Worm (Caenorhabditis elegans) whole organism, young adult: ENCODE results near the gene ZK1055.6.

Experiments
- B0035.1 ChIP-seq: sonication (generic microtip); optimal IDR thresholded peaks from 2 replicates; lab custom pipeline; 2016; ENCODE audit warnings: missing genetic modification characterization, mild to moderate bottlenecking, missing compliant biosample characterization, missing genotype, missing genetic modification reagents
- F22D6.2 ChIP-seq: sonication (generic microtip); optimal IDR thresholded peaks from 2 replicates; lab custom pipeline; 2016; ENCODE audit warnings: mild to moderate bottlenecking, missing genetic modification characterization, missing compliant biosample characterization
- F23B12.7 ChIP-seq: sonication (generic microtip); optimal IDR thresholded peaks from 2 replicates; lab custom pipeline; 2017; ENCODE audit warnings: missing genetic modification characterization, mild to moderate bottlenecking, missing compliant biosample characterization, antibody characterized with exemption, moderate library complexity; ENCODE audit not compliant: insufficient read depth
- F52B5.7 ChIP-seq: sonication (generic microtip); optimal IDR thresholded peaks from 2 replicates; lab custom pipeline; 2016; ENCODE audit warnings: mild to moderate bottlenecking, missing genetic modification characterization, missing compliant biosample characterization
- F57A8.1 ChIP-seq: fragments of 200-800 bp; sonication (Bioruptor generic); optimal IDR thresholded peaks from 2 replicates; lab custom pipeline; 2018; ENCODE audit warnings: mild to moderate bottlenecking, missing genetic modification characterization, moderate library complexity, missing compliant biosample characterization
- Y67H2A.10 ChIP-seq: fragments of 200-800 bp; sonication (Bioruptor generic); conservative IDR thresholded peaks from 2 replicates; pipeline ENCODE4 v1.3.6; 2022; ENCODE audit warnings: missing genetic modification reagents, missing genetic modification characterization, missing compliant biosample characterization
- Y95B8A.8 ChIP-seq: fragments of 200-800 bp; sonication (Bioruptor generic); IDR thresholded peaks from 2 replicates; pipeline ENCODE4 v1.3.6; 2022; ENCODE audit warnings: missing genetic modification reagents, missing genetic modification characterization, missing compliant biosample characterization
- akir-1 ChIP-seq: fragments of 200-800 bp; sonication (Bioruptor generic); optimal IDR thresholded peaks from 2 replicates; lab custom pipeline; 2018; ENCODE audit warnings: mild to moderate bottlenecking, missing genetic modification characterization, moderate library complexity, missing compliant biosample characterization
- ama-1 ChIP-seq, 3 experiments: fragments of 150-350 bp in 1 of 3; sonication (generic microtip) in 2 of 3; optimal IDR thresholded peaks; 2 replicates each; lab custom pipeline; 2014 to 2018; ENCODE audit warnings: missing biosample characterization in 2 of 3, missing genetic modification characterization in 2 of 3, missing genetic modification reagents in 2 of 3
- aptf-3 ChIP-seq: fragments of 200-800 bp; sonication (Bioruptor generic); IDR thresholded peaks from 2 replicates; pipeline ENCODE4 v1.3.6; 2022; ENCODE audit warnings: missing genetic modification characterization, missing compliant biosample characterization
- atf-7 ChIP-seq: sonication (generic microtip); optimal IDR thresholded peaks from 2 replicates; lab custom pipeline; 2017; ENCODE audit warnings: mild to moderate bottlenecking, missing genetic modification characterization, missing compliant biosample characterization
- attf-3 ChIP-seq: fragments of 200-800 bp; sonication (Bioruptor generic); conservative IDR thresholded peaks from 2 replicates; pipeline ENCODE4 v1.3.6; 2022; ENCODE audit warnings: missing genetic modification reagents, missing genetic modification characterization, missing compliant biosample characterization
- attf-6 ChIP-seq: fragments of 200-800 bp; sonication (Bioruptor generic); IDR thresholded peaks from 2 replicates; pipeline ENCODE4 v1.3.6; 2022; ENCODE audit warnings: missing genetic modification reagents, missing genetic modification characterization, missing compliant biosample characterization
- bed-1 ChIP-seq: fragments of 200-800 bp; sonication (Bioruptor generic); IDR thresholded peaks from 2 replicates; pipeline ENCODE4 v1.3.6; 2022; ENCODE audit warnings: missing genetic modification reagents, missing genetic modification characterization, missing compliant biosample characterization
- ceh-100 ChIP-seq: fragments of 200-800 bp; sonication (Bioruptor generic); IDR thresholded peaks from 2 replicates; pipeline ENCODE4 v1.3.6; 2022; ENCODE audit warnings: missing genetic modification reagents, missing genetic modification characterization, missing compliant biosample characterization
- ceh-40 ChIP-seq: fragments of 200-800 bp; sonication (Bioruptor generic); IDR thresholded peaks from 2 replicates; pipeline ENCODE4 v1.3.6; 2022; ENCODE audit warnings: missing genetic modification characterization, missing compliant biosample characterization
- ceh-91 ChIP-seq: fragments of 200-800 bp; sonication (Bioruptor generic); IDR thresholded peaks from 2 replicates; pipeline ENCODE4 v1.3.6; 2022; ENCODE audit warnings: missing genetic modification reagents, missing genetic modification characterization, missing compliant biosample characterization
- dox-1 ChIP-seq: fragments of 200-800 bp; sonication (Bioruptor generic); IDR thresholded peaks from 2 replicates; pipeline ENCODE4 v1.3.6; 2022; ENCODE audit warnings: missing genetic modification reagents, missing genetic modification characterization, missing compliant biosample characterization
- egl-18 ChIP-seq: fragments of 200-800 bp; sonication (Bioruptor generic); IDR thresholded peaks from 2 replicates; pipeline ENCODE4 v1.3.6; 2022; ENCODE audit warnings: missing genetic modification reagents, missing genetic modification characterization, missing compliant biosample characterization
- him-1 ChIP-seq: sonication (generic microtip); optimal IDR thresholded peaks from 2 replicates; lab custom pipeline; 2016; ENCODE audit warnings: missing genotype, missing genetic modification reagents, missing genetic modification characterization, missing compliant biosample characterization
- hmg-1.2 ChIP-seq: fragments of 200-800 bp; sonication (Bioruptor generic); IDR thresholded peaks from 2 replicates; pipeline ENCODE4 v1.3.6; 2022; ENCODE audit warnings: missing genetic modification reagents, missing genetic modification characterization, missing compliant biosample characterization
- hmg-20 ChIP-seq: fragments of 200-800 bp; sonication (Bioruptor generic); IDR thresholded peaks from 2 replicates; pipeline ENCODE4 v1.3.6; 2022; ENCODE audit warnings: missing genetic modification reagents, missing genetic modification characterization, missing compliant biosample characterization
- hsf-1 ChIP-seq: fragments of 200-800 bp; sonication (Bioruptor generic); IDR thresholded peaks from 2 replicates; pipeline ENCODE4 v1.3.6; 2022; ENCODE audit warnings: missing genetic modification reagents, missing genetic modification characterization, missing compliant biosample characterization
- madf-3 ChIP-seq: fragments of 200-800 bp; sonication (Bioruptor generic); IDR thresholded peaks from 2 replicates; pipeline ENCODE4 v1.3.6; 2022; ENCODE audit warnings: missing genetic modification reagents, missing genetic modification characterization, missing compliant biosample characterization
- nfya-2 ChIP-seq: fragments of 200-800 bp; sonication (Bioruptor generic); IDR thresholded peaks from 2 replicates; pipeline ENCODE4 v1.3.6; 2022; ENCODE audit warnings: missing genetic modification reagents, missing genetic modification characterization, missing compliant biosample characterization
- nfyb-1 ChIP-seq: fragments of 200-800 bp; sonication (Bioruptor generic); IDR thresholded peaks from 2 replicates; pipeline ENCODE4 v1.3.6; 2022; ENCODE audit warnings: missing genetic modification reagents, missing genetic modification characterization, missing compliant biosample characterization
- nhr-179 ChIP-seq: sonication (generic microtip); optimal IDR thresholded peaks from 2 replicates; lab custom pipeline; 2016; ENCODE audit warnings: mild to moderate bottlenecking, missing genetic modification characterization, missing compliant biosample characterization
- pbrm-1 ChIP-seq: fragments of 200-800 bp; sonication (Bioruptor generic); IDR thresholded peaks from 2 replicates; pipeline ENCODE4 v1.3.6; 2022; ENCODE audit warnings: missing genetic modification reagents, missing genetic modification characterization, missing compliant biosample characterization
- pha-4 ChIP-seq: fragments of 150-350 bp; sonication (generic microtip); optimal IDR thresholded peaks from 2 replicates; lab custom pipeline; 2014; ENCODE audit warnings: missing biosample characterization, missing genetic modification reagents, missing genetic modification characterization
- repo-1 ChIP-seq: sonication (generic microtip); optimal IDR thresholded peaks from 2 replicates; lab custom pipeline; 2017; ENCODE audit warnings: mild to moderate bottlenecking, missing genetic modification characterization, missing compliant biosample characterization
- rpc-1 ChIP-seq, 2 experiments: fragments of 150-350 bp in 1 of 2; sonication (generic microtip) in 1 of 2; optimal IDR thresholded peaks; 2 replicates each; lab custom pipeline; 2014 to 2018; ENCODE audit warnings: missing biosample characterization in 1 of 2, missing genetic modification characterization in 1 of 2, missing genetic modification reagents in 1 of 2, missing genotype in 1 of 2
- sdz-38 ChIP-seq: sonication (generic microtip); optimal IDR thresholded peaks from 2 replicates; lab custom pipeline; 2016; ENCODE audit warnings: missing genotype, missing genetic modification characterization, missing compliant biosample characterization
- snpc-3.4 ChIP-seq: sonication (generic microtip); optimal IDR thresholded peaks from 2 replicates; lab custom pipeline; 2017; ENCODE audit warnings: missing genetic modification characterization, mild to moderate bottlenecking, missing compliant biosample characterization, antibody characterized with exemption, moderate library complexity, missing genotype, missing genetic modification reagents
- sptf-2 ChIP-seq: fragments of 200-800 bp; sonication (Bioruptor generic); optimal IDR thresholded peaks from 2 replicates; lab custom pipeline; 2018; ENCODE audit warnings: mild to moderate bottlenecking, missing genetic modification characterization, missing compliant biosample characterization
- zfh-2 ChIP-seq: fragments of 200-800 bp; sonication (Bioruptor generic); conservative IDR thresholded peaks from 2 replicates; pipeline ENCODE4 v1.3.6; 2022; ENCODE audit warnings: missing genetic modification reagents, missing genetic modification characterization, missing compliant biosample characterization
- ztf-18 ChIP-seq: sonication (generic microtip); optimal IDR thresholded peaks from 2 replicates; lab custom pipeline; 2016; ENCODE audit warnings: missing genotype, mild to moderate bottlenecking, missing genetic modification characterization, missing compliant biosample characterization
- ztf-25 ChIP-seq: fragments of 200-800 bp; sonication (Bioruptor generic); IDR thresholded peaks from 2 replicates; pipeline ENCODE4 v1.3.6; 2022; ENCODE audit warnings: missing genetic modification reagents, missing genetic modification characterization, missing compliant biosample characterization
- ztf-26 ChIP-seq: sonication (generic microtip); optimal IDR thresholded peaks from 2 replicates; lab custom pipeline; 2017; ENCODE audit warnings: missing genetic modification characterization, missing compliant biosample characterization
- ztf-28 ChIP-seq: fragments of 200-800 bp; sonication (Bioruptor generic); IDR thresholded peaks from 2 replicates; pipeline ENCODE4 v1.3.6; 2022; ENCODE audit warnings: missing genetic modification reagents, missing genetic modification characterization, missing compliant biosample characterization
- ztf-3 ChIP-seq: fragments of 200-800 bp; sonication (Bioruptor generic); optimal IDR thresholded peaks from 2 replicates; lab custom pipeline; 2018; ENCODE audit warnings: mild to moderate bottlenecking, missing genetic modification characterization, missing compliant biosample characterization

ZK1055.6 gene

DNA sequence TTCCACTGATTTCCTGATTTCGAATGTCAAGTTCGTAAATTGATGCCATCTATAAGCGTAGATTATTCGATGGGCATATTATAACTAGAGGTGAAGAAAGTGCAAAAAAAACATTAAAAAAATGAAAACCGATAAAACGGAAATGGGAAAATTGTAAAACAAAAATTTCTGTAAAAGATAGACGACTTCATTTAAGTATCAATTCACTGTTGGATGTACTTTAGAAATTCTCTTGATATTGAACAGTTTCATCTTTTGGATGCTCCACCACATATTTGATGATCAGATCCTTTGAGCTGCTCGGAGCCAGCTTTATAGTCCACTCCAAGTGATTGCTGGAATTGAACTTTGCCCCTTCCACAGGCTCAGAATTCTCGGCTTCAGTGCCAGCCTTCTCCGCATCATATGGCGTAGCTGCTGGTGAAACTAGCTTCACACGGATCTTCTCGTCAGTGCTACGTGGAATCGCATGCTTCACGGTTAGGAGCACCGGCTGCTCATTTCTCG is at the start of gene ZK1055.6:
ZK1055.6 (minus strand) TSS at position 51 of the 507 bp plus-strand sequence.
- TF ChIP-seq repo-1 = no peak
- peak; percentile 40; the same call in 1 of the 2 replicates for TF ChIP-seq zfh-2 (GFP tag; lab: Robert Waterston, UW)
- TF ChIP-seq, all 124 proteins: peak for 1

ce11 chrV:6652051-6652450 is 49.6 kb upstream of the ZK1055.6 start, which contains the start of gene T10H9.8:
TSS of gene T10H9.8 (plus strand) at chrV:6652351.
- TF ChIP-seq attf-3 (GFP tag; lab: Robert Waterston, UW) (no peak), ztf-26 (tag; lab: Kevin White, UChicago) (peak; percentile 48)

ce11 chrV:6650508-6650907 is 48.1 kb upstream of the ZK1055.6 start:
- TF ChIP-seq him-1 (tag; lab: Kevin White, UChicago) (no peak), F57A8.1 (no peak), madf-3 (GFP tag; lab: Robert Waterston, UW) (no peak)

- TF ChIP-seq ztf-18 (no peak), ama-1 (optimal IDR thresholded peaks at IDR 0.05; lab: Kevin White, UChicago) (no peak), ama-1 (GFP tag; optimal IDR thresholded peaks at IDR 0.05; lab: Kevin White, UChicago) (no peak), ceh-40 (GFP tag; lab: Robert Waterston, UW) (no peak), nfya-2 (GFP tag; lab: Robert Waterston, UW) (no peak), atf-7 (tag; lab: Kevin White, UChicago) (no peak), egl-18 (GFP tag; lab: Robert Waterston, UW) (no peak), nfyb-1 (GFP tag; lab: Robert Waterston, UW) (no peak), ztf-25 (GFP tag; lab: Robert Waterston, UW) (no peak), F52B5.7 (tag; lab: Kevin White, UChicago) (no peak), Y67H2A.10 (no peak), snpc-3.4 (no peak), B0035.1 (tag; lab: Kevin White, UChicago) (no peak), nhr-179 (tag; lab: Kevin White, UChicago) (no peak), dox-1 (GFP tag; lab: Robert Waterston, UW) (no peak), ceh-91 (no peak), F23B12.7 (tag; lab: Kevin White, UChicago) (no peak), attf-6 (GFP tag; lab: Robert Waterston, UW) (no peak), hmg-20 (GFP tag; lab: Robert Waterston, UW) (no peak), ceh-100 (GFP tag; lab: Robert Waterston, UW) (no peak), hsf-1 (GFP tag; lab: Robert Waterston, UW) (no peak)
Observed at ce11 chrV:6649317-6649716, 46.9 kb upstream of the ZK1055.6 start, which contains the start of gene T10H9.1. TSS of gene T10H9.1 (plus strand) at chrV:6649617.

DNA sequence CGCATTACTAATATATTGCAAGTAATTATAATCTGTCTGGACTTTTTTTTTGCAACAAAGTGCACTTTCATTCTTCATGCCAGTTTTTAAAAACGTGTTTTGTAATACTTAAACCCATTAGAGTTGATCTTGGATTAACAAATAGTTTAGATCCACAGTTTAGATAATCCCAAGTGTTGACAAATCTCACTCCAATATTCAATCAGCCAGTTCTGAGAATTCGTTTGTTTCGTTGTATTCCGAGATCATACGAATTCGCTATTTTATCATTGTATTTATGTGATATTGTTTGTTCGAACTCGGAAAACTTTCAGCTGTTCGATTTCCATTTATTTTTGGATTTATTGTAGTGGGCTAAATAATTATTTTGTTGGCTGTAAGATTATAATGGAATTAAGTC is 43.4 kb upstream of the ZK1055.6 start:
- no peak for TF ChIP-seq ztf-3
- no peak for TF ChIP-seq him-1 (tag; lab: Kevin White, UChicago)
- TF ChIP-seq nfyb-1 (GFP tag; lab: Robert Waterston, UW) = no peak
- no peak for TF ChIP-seq rpc-1 (optimal IDR thresholded peaks at IDR 0.05; lab: Kevin White, UChicago)
- no peak for TF ChIP-seq rpc-1 (tag; optimal IDR thresholded peaks at IDR 0.05; lab: Kevin White, UChicago)
- TF ChIP-seq bed-1 = no peak
- TF ChIP-seq sptf-2 (GFP tag; lab: Kevin White, UChicago) = no peak
- no peak for TF ChIP-seq Y67H2A.10
- TF ChIP-seq nfya-2 (GFP tag; lab: Robert Waterston, UW) = no peak
- no peak for TF ChIP-seq aptf-3 (GFP tag; lab: Robert Waterston, UW)
- no peak for TF ChIP-seq hmg-1.2 (GFP tag; lab: Robert Waterston, UW)
- no peak for TF ChIP-seq sdz-38 (tag; lab: Kevin White, UChicago)
- no peak for TF ChIP-seq ztf-28 (GFP tag; lab: Robert Waterston, UW)
- no peak for TF ChIP-seq akir-1 (GFP tag; lab: Kevin White, UChicago)
- no peak for TF ChIP-seq F22D6.2
- no peak for TF ChIP-seq Y95B8A.8 (GFP tag; lab: Robert Waterston, UW)
- no peak for TF ChIP-seq pbrm-1 (GFP tag; lab: Robert Waterston, UW)
- no peak for TF ChIP-seq pha-4 (tag; lab: Kevin White, UChicago)
